Worm (Caenorhabditis elegans) whole organism, late embryonic: Measurements from ENCODE around the gene nhr-181.

Experiments
- C38D4.7 ChIP-seq: fragments of 200-800 bp; sonication (Bioruptor generic); optimal IDR thresholded peaks from 2 replicates; lab custom pipeline; 2018; ENCODE audit warnings: mild to moderate bottlenecking, missing genetic modification characterization, moderate library complexity, missing compliant biosample characterization
- F13H6.1 ChIP-seq: sonication (generic microtip); optimal IDR thresholded peaks from 2 replicates; lab custom pipeline; 2016; ENCODE audit warnings: missing genetic modification characterization, missing compliant biosample characterization
- K02D7.2 ChIP-seq: sonication (generic microtip); optimal IDR thresholded peaks from 2 replicates; lab custom pipeline; 2017; ENCODE audit warnings: mild to moderate bottlenecking, missing genetic modification characterization, missing compliant biosample characterization
- T23F11.4 ChIP-seq: fragments of 200-800 bp; sonication (Bioruptor generic); optimal IDR thresholded peaks from 2 replicates; lab custom pipeline; 2018; ENCODE audit warnings: mild to moderate bottlenecking, missing genetic modification characterization, missing compliant biosample characterization
- Y22D7AL.16 ChIP-seq: sonication (generic microtip); optimal IDR thresholded peaks from 2 replicates; lab custom pipeline; 2016; ENCODE audit warnings: missing genetic modification characterization, missing compliant biosample characterization
- ahr-1 ChIP-seq: sonication (generic microtip); optimal IDR thresholded peaks from 2 replicates; lab custom pipeline; 2016; ENCODE audit warnings: missing genetic modification characterization, missing compliant biosample characterization
- ceh-18 ChIP-seq: sonication (generic microtip); optimal IDR thresholded peaks from 2 replicates; lab custom pipeline; 2016; ENCODE audit warnings: missing genetic modification characterization, missing compliant biosample characterization
- ceh-19 ChIP-seq: fragments of 200-800 bp; sonication (Bioruptor generic); optimal IDR thresholded peaks from 2 replicates; lab custom pipeline; 2018; ENCODE audit warnings: mild to moderate bottlenecking, missing genetic modification characterization, missing compliant biosample characterization
- ceh-22 ChIP-seq: sonication (generic microtip); optimal IDR thresholded peaks from 2 replicates; lab custom pipeline; 2017; ENCODE audit warnings: missing biosample characterization, missing genetic modification characterization
- ceh-24 ChIP-seq: sonication (generic microtip); optimal IDR thresholded peaks from 2 replicates; lab custom pipeline; 2016; ENCODE audit warnings: mild to moderate bottlenecking, missing genetic modification characterization, missing compliant biosample characterization
- ceh-34 ChIP-seq: sonication (generic microtip); optimal IDR thresholded peaks from 2 replicates; lab custom pipeline; 2016; ENCODE audit warnings: mild to moderate bottlenecking, missing genetic modification characterization, missing compliant biosample characterization
- ceh-48 ChIP-seq: sonication (generic microtip); optimal IDR thresholded peaks from 2 replicates; lab custom pipeline; 2016; ENCODE audit warnings: missing genetic modification characterization, inconsistent platforms, missing compliant biosample characterization
- ceh-9 ChIP-seq: sonication (generic microtip); optimal IDR thresholded peaks from 2 replicates; lab custom pipeline; 2016; ENCODE audit warnings: mild to moderate bottlenecking, missing genetic modification characterization, inconsistent platforms, missing compliant biosample characterization
- ets-4 ChIP-seq: sonication (generic microtip); optimal IDR thresholded peaks from 2 replicates; lab custom pipeline; 2016; ENCODE audit warnings: missing genetic modification characterization, missing compliant biosample characterization
- eyg-1 ChIP-seq: sonication (generic microtip); optimal IDR thresholded peaks from 2 replicates; lab custom pipeline; 2016; ENCODE audit warnings: missing genotype, missing genetic modification characterization, missing compliant biosample characterization
- fax-1 ChIP-seq: sonication (generic microtip); optimal IDR thresholded peaks from 2 replicates; lab custom pipeline; 2016; ENCODE audit warnings: missing genotype, missing genetic modification characterization, missing compliant biosample characterization
- fkh-6 ChIP-seq: sonication (generic microtip); optimal IDR thresholded peaks from 2 replicates; lab custom pipeline; 2016; ENCODE audit warnings: missing genetic modification characterization, missing compliant biosample characterization
- gmeb-2 ChIP-seq: sonication (generic microtip); optimal IDR thresholded peaks from 2 replicates; lab custom pipeline; 2016; ENCODE audit warnings: missing genetic modification characterization, inconsistent platforms, missing compliant biosample characterization
- hlh-13 ChIP-seq: fragments of 200-800 bp; sonication (Bioruptor generic); optimal IDR thresholded peaks from 2 replicates; lab custom pipeline; 2018; ENCODE audit warnings: mild to moderate bottlenecking, missing genetic modification characterization, missing compliant biosample characterization
- hlh-15 ChIP-seq: sonication (generic microtip); optimal IDR thresholded peaks from 2 replicates; lab custom pipeline; 2016; ENCODE audit warnings: missing genetic modification characterization, missing compliant biosample characterization
- lim-6 ChIP-seq: sonication (generic microtip); optimal IDR thresholded peaks from 2 replicates; lab custom pipeline; 2016; ENCODE audit warnings: missing genetic modification characterization, missing compliant biosample characterization
- lin-11 ChIP-seq: fragments of 200-800 bp; sonication (Bioruptor generic); optimal IDR thresholded peaks from 2 replicates; lab custom pipeline; 2018; ENCODE audit warnings: mild to moderate bottlenecking, missing genetic modification characterization, missing compliant biosample characterization
- madf-2 ChIP-seq: sonication (generic microtip); optimal IDR thresholded peaks from 2 replicates; lab custom pipeline; 2017; ENCODE audit warnings: missing genetic modification characterization, missing compliant biosample characterization
- mec-3 ChIP-seq: sonication (generic microtip); optimal IDR thresholded peaks from 2 replicates; lab custom pipeline; 2016; ENCODE audit warnings: borderline replicate concordance, missing genetic modification characterization, missing compliant biosample characterization
- nfya-1 ChIP-seq: sonication (generic microtip); optimal IDR thresholded peaks from 2 replicates; lab custom pipeline; 2017; ENCODE audit warnings: missing genetic modification characterization, mild to moderate bottlenecking, missing compliant biosample characterization, antibody characterized with exemption, moderate library complexity
- nhr-11 ChIP-seq: fragments of 150-350 bp; optimal IDR thresholded peaks from 2 replicates; lab custom pipeline; 2014; ENCODE audit warnings: missing biosample characterization, missing genetic modification characterization
- nhr-232 ChIP-seq: sonication (generic microtip); optimal IDR thresholded peaks from 2 replicates; lab custom pipeline; 2016; ENCODE audit warnings: missing genetic modification characterization, missing compliant biosample characterization
- npax-4 ChIP-seq: sonication (generic microtip); optimal IDR thresholded peaks from 2 replicates; lab custom pipeline; 2016; ENCODE audit warnings: missing genetic modification characterization, missing compliant biosample characterization
- pax-1 ChIP-seq: fragments of 150-350 bp; optimal IDR thresholded peaks from 2 replicates; lab custom pipeline; 2014; ENCODE audit warnings: missing biosample characterization, missing genetic modification characterization
- pha-2 ChIP-seq: sonication (generic microtip); optimal IDR thresholded peaks from 2 replicates; lab custom pipeline; 2017; ENCODE audit warnings: mild to moderate bottlenecking, missing genetic modification characterization, missing compliant biosample characterization
- pha-4 ChIP-seq: fragments of 150-350 bp; optimal IDR thresholded peaks from 2 replicates; lab custom pipeline; 2018; ENCODE audit warnings: missing biosample characterization, missing genetic modification reagents, missing genetic modification characterization
- pqm-1 ChIP-seq: sonication (generic microtip); optimal IDR thresholded peaks from 2 replicates; lab custom pipeline; 2016; ENCODE audit warnings: missing genetic modification characterization, missing compliant biosample characterization
- pros-1 ChIP-seq: fragments of 150-350 bp; optimal IDR thresholded peaks from 2 replicates; lab custom pipeline; 2014; ENCODE audit warnings: missing biosample characterization, missing genetic modification reagents, missing genetic modification characterization
- ref-2 ChIP-seq: sonication (generic microtip); optimal IDR thresholded peaks from 2 replicates; lab custom pipeline; 2016; ENCODE audit warnings: missing genetic modification characterization, missing compliant biosample characterization
- rnt-1 ChIP-seq: sonication (generic microtip); optimal IDR thresholded peaks from 2 replicates; lab custom pipeline; 2016; ENCODE audit warnings: missing genetic modification characterization, missing compliant biosample characterization
- sox-2 ChIP-seq: fragments of 200-800 bp; sonication (Bioruptor generic); IDR thresholded peaks from 2 replicates; pipeline ENCODE4 v1.3.6; 2022; ENCODE audit warnings: missing genetic modification reagents, missing genetic modification characterization, missing compliant biosample characterization
- syd-9 ChIP-seq: sonication (generic microtip); optimal IDR thresholded peaks from 2 replicates; lab custom pipeline; 2016; ENCODE audit warnings: mild to moderate bottlenecking, missing genetic modification characterization, moderate library complexity, missing compliant biosample characterization
- tbx-2 ChIP-seq: sonication (generic microtip); optimal IDR thresholded peaks from 2 replicates; lab custom pipeline; 2016; ENCODE audit warnings: missing genetic modification characterization, missing compliant biosample characterization
- tbx-7 ChIP-seq: sonication (generic microtip); optimal IDR thresholded peaks from 2 replicates; lab custom pipeline; 2016; ENCODE audit warnings: missing genotype, missing genetic modification characterization, missing compliant biosample characterization
- unc-42 ChIP-seq: sonication (generic microtip); optimal IDR thresholded peaks from 2 replicates; lab custom pipeline; 2016; ENCODE audit warnings: missing genotype, missing genetic modification characterization, missing compliant biosample characterization
- unc-55 ChIP-seq: sonication (generic microtip); optimal IDR thresholded peaks from 2 replicates; lab custom pipeline; 2017; ENCODE audit warnings: missing biosample characterization, missing genetic modification reagents, missing genetic modification characterization
- unc-86 ChIP-seq: sonication (generic microtip); optimal IDR thresholded peaks from 2 replicates; lab custom pipeline; 2016; ENCODE audit warnings: missing genetic modification characterization, missing compliant biosample characterization
- ztf-16 ChIP-seq: sonication (generic microtip); optimal IDR thresholded peaks from 2 replicates; lab custom pipeline; 2017; ENCODE audit warnings: missing genetic modification characterization, missing compliant biosample characterization

The nhr-181 gene

DNA sequence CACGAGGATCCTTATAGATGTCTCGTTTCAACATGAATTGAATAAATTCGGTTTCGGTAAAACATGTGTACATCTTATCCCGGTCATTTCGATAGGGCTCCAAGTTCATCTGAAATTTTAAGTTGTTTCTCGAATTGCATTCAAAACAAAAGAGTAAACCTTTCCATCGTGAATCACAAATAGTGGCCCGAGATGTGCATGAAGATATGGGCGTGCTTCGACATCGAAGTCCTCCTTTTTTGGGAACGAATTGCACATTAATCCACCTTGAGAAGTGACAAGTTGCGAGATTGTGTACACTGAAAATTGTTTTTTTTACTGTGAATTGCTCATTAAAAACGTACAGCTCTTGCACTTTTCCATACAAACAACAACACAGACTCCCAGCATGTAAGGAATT, 38.6 kb upstream of the nhr-181 start:
- no peak for TF ChIP-seq ceh-24 (tag; lab: Kevin White, UChicago)
- TF ChIP-seq unc-55 (GFP tag; lab: Kevin White, UChicago), result no peak
- TF ChIP-seq C38D4.7 (GFP tag; lab: Kevin White, UChicago), result no peak
- TF ChIP-seq madf-2 (tag; lab: Kevin White, UChicago), result no peak
- TF ChIP-seq npax-4, result no peak
- no peak for TF ChIP-seq ceh-9 (tag; lab: Kevin White, UChicago)
- no peak for TF ChIP-seq nhr-11 (tag; lab: Kevin White, UChicago)
- no peak for TF ChIP-seq ahr-1 (tag; lab: Kevin White, UChicago)
- TF ChIP-seq syd-9 (tag; lab: Kevin White, UChicago), result no peak
- TF ChIP-seq unc-86 (tag; lab: Kevin White, UChicago), result no peak

DNA sequence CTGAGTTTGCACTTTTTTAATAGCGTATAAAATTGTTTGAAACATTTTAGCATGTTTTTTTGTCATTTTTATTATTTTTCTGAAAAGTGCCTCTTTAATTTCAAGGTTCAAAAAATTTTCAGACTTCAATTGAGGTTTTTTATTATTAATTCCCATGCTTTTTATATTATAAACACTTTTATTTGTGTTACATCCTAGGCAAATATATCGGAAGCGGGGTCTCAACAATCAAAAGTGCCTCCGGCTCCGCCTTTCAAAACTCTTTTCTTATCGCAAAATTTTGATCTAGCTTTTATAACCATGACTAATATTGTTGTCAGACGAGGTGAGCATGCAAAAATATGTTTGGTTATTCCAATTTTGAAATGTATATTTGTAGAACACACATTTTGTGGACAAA, 21.4 kb upstream of the nhr-181 start, which contains the start of gene otpl-2:
otpl-2 (plus strand) TSS at position 301 of the 400 bp plus-strand sequence.
- TF ChIP-seq tbx-2 (tag; lab: Kevin White, UChicago), result no peak
- TF ChIP-seq sox-2, result no peak
- no peak for TF ChIP-seq T23F11.4 (GFP tag; lab: Kevin White, UChicago)
- no peak for TF ChIP-seq lin-11 (tag; lab: Kevin White, UChicago)
- TF ChIP-seq pha-4 (tag; lab: Kevin White, UChicago), result no peak
- TF ChIP-seq ceh-24 (tag; lab: Kevin White, UChicago), result no peak
- TF ChIP-seq F13H6.1 (tag; lab: Kevin White, UChicago), result no peak
- TF ChIP-seq madf-2 (tag; lab: Kevin White, UChicago), result no peak
- no peak for TF ChIP-seq nhr-11 (tag; lab: Kevin White, UChicago)
- TF ChIP-seq ceh-48 (tag; lab: Kevin White, UChicago), result no peak
- TF ChIP-seq nhr-232 (tag; lab: Kevin White, UChicago), result no peak
- no peak for TF ChIP-seq mec-3 (tag; lab: Kevin White, UChicago)
- TF ChIP-seq lim-6, result no peak
- no peak for TF ChIP-seq rnt-1 (tag; lab: Kevin White, UChicago)
- no peak for TF ChIP-seq Y22D7AL.16
- TF ChIP-seq ceh-19 (GFP tag; lab: Kevin White, UChicago), result no peak
- no peak for TF ChIP-seq ref-2
- no peak for TF ChIP-seq pros-1 (tag; lab: Kevin White, UChicago)
- TF ChIP-seq, all 69 proteins: peak for 0

DNA sequence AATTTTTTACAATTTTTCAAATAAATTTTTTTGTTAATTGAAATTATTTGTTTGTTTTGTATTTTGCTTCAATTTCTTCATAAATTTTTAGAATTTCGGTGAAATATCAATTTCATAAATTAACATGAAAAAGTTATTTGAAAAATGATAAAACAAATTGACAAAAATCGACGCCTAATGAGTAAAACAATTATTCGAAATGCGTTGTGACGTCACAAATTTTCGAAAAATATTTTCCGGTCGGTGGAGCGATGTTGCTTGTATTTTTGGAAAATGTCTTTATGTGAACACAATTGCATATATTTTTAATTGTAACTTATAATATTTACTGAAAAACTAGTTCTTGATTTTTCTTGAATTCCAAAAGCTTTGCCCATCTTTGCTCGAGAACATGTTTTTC, 14.3 kb upstream of the nhr-181 start:
- TF ChIP-seq C38D4.7 (GFP tag; lab: Kevin White, UChicago) (no peak), ets-4 (no peak), ztf-16 (tag; lab: Kevin White, UChicago) (no peak), hlh-15 (tag; lab: Kevin White, UChicago) (no peak), hlh-13 (GFP tag; lab: Kevin White, UChicago) (no peak), pros-1 (tag; lab: Kevin White, UChicago) (no peak)

DNA sequence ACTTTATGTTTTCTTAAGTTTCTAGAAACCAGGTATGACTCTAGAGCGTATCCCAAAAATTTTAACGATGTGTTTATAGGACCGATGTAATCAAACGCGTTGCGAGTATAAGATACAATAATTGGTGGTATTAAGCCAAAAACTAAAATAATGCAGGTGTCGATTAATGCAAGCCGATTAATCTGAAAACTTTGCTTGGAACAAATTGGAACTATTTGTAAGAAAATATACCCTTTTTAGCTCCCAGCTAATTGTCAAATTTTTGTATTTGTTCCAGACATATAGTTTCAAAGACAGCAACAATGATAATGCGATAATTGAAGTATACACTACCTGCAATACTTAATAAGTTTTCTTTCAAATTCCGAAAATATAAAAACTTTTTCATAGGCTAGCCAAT, 13.6 kb upstream of the nhr-181 start, which contains the start of gene srh-211:
srh-211 (minus strand) TSS at position 101 of the 400 bp plus-strand sequence.
- no peak for TF ChIP-seq nfya-1
- TF ChIP-seq K02D7.2, result no peak
- TF ChIP-seq ceh-19 (GFP tag; lab: Kevin White, UChicago), result no peak
- TF ChIP-seq pha-2 (tag; lab: Kevin White, UChicago), result no peak
- TF ChIP-seq unc-42, result no peak
- no peak for TF ChIP-seq gmeb-2 (tag; lab: Kevin White, UChicago)

DNA sequence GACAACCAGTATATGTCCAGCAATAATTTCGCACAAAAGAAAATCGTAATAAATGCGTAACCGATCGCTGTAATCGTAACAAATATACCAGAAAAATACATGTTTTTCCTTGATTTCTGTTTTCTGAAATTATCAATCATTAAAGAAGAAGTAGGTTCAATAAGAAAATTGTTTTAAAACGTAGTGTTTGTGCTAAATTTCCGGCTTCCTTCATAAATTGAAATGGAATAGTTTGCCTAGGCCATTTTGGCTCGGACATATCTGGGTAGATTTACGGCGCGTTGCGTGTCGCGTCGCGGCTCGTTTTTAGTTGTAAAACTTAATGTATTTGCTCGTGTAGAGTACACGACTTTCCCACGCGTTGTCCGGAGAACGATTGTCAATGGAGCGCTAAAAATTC, 11.9 kb upstream of the nhr-181 start, which contains the start of gene F38H12.5:
F38H12.5 (minus strand) TSS at position 101 of the 400 bp plus-strand sequence.
- TF ChIP-seq tbx-7 (tag; lab: Kevin White, UChicago), result no peak
- TF ChIP-seq gmeb-2 (tag; lab: Kevin White, UChicago), result no peak
- no peak for TF ChIP-seq ceh-9 (tag; lab: Kevin White, UChicago)
- TF ChIP-seq ets-4, result no peak
- TF ChIP-seq ceh-19 (GFP tag; lab: Kevin White, UChicago), result no peak
- no peak for TF ChIP-seq pqm-1 (tag; lab: Kevin White, UChicago)
- TF ChIP-seq ceh-22 (tag; lab: Kevin White, UChicago), result no peak
- TF ChIP-seq pax-1, result no peak
- no peak for TF ChIP-seq eyg-1 (tag; lab: Kevin White, UChicago)
- TF ChIP-seq nhr-232 (tag; lab: Kevin White, UChicago), result no peak
- no peak for TF ChIP-seq ceh-24 (tag; lab: Kevin White, UChicago)
- TF ChIP-seq fkh-6 (tag; lab: Kevin White, UChicago), result no peak
- TF ChIP-seq tbx-2 (tag; lab: Kevin White, UChicago), result no peak
- no peak for TF ChIP-seq pros-1 (tag; lab: Kevin White, UChicago)
- no peak for TF ChIP-seq ceh-34 (tag; lab: Kevin White, UChicago)
- TF ChIP-seq ceh-18 (tag; lab: Kevin White, UChicago), result no peak
- no peak for TF ChIP-seq K02D7.2
- no peak for TF ChIP-seq F13H6.1 (tag; lab: Kevin White, UChicago)
- TF ChIP-seq fax-1 (tag; lab: Kevin White, UChicago), result no peak
- TF ChIP-seq ceh-48 (tag; lab: Kevin White, UChicago), result no peak
